Fruit fly (Drosophila melanogaster) whole organism, adult: ENCODE results near the gene Exo70.

Experiments
- CG1620 ChIP-seq: fragments of 200-800 bp; sonication (Bioruptor generic); optimal IDR thresholded peaks from 2 replicates; lab custom pipeline; 2016; ENCODE audit warnings: missing biosample characterization, missing genetic modification characterization
- cic ChIP-seq: fragments of 200-800 bp; sonication (Bioruptor generic); optimal IDR thresholded peaks from 2 replicates; lab custom pipeline; 2017; ENCODE audit warnings: missing biosample characterization, mild to moderate bottlenecking, missing genetic modification characterization, moderate library complexity
- cnc ChIP-seq, 2 experiments: fragments of >200 bp; optimal IDR thresholded peaks; 2 replicates each; lab custom pipeline; 2017

dm6 chr3L:8456472-8457049, 44.9 kb downstream of the Exo70 start:
- TF ChIP-seq CG1620 (GFP tag; lab: Kevin White, UChicago): no peak
- TF ChIP-seq cnc (optimal IDR thresholded peaks at IDR 0.05; lab: Kevin White, UChicago): no peak
- no peak for TF ChIP-seq cic (GFP tag; lab: Kevin White, UChicago)
